In genomic region chrX:7337975-7338374, dm6 we compare ENCODE assay signal across 4 fruit fly cellular contexts.
TF ChIP-seq lines count a peak whose summit lies in the region.

No protein-coding gene starts in this region.

- no peak for TF ChIP-seq CTCF in whole organism, embryonic (GFP tag; optimal IDR thresholded peaks at IDR 0.05; lab: Kevin White, UChicago)

TF ChIP-seq in whole organism, adult, 20 proteins besides CTCF, POLR2A, EP300 and RAD21:
- peak; percentile 92 for TF ChIP-seq pad (GFP tag; optimal IDR thresholded peaks at IDR 0.05; lab: Kevin White, UChicago)
- no peak for TF ChIP-seq kay (GFP tag; lab: Kevin White, UChicago; ENCODE audit: borderline replicate concordance)
TF ChIP-seq in whole organism, adult: peak in this region for 1.

TF ChIP-seq in whole organism, embryonic, 481 proteins besides CTCF, POLR2A, EP300 and RAD21:
- TF ChIP-seq jigr1 (GFP tag; IDR thresholded peaks at IDR 0.05; lab: Robert Waterston, UW) = no peak
- no peak for TF ChIP-seq kay (GFP tag; optimal IDR thresholded peaks at IDR 0.05; lab: Kevin White, UChicago)
- no peak for TF ChIP-seq CG30431 (GFP tag; optimal IDR thresholded peaks at IDR 0.05; lab: Kevin White, UChicago)
- no peak for TF ChIP-seq Abd-B (GFP tag; optimal IDR thresholded peaks at IDR 0.05; lab: Kevin White, UChicago)
- peak; percentile 37 for TF ChIP-seq kni (GFP tag; optimal IDR thresholded peaks at IDR 0.05; lab: Kevin White, UChicago)
- TF ChIP-seq CG2199 (GFP tag; IDR thresholded peaks at IDR 0.05; lab: Robert Waterston, UW) = peak; percentile 69; the same call in 2 of the 3 replicates
- peak; percentile 63 for TF ChIP-seq cad (GFP tag; optimal IDR thresholded peaks at IDR 0.05; lab: Kevin White, UChicago)
- peak; percentile 98 for TF ChIP-seq CG6654 (GFP tag; optimal IDR thresholded peaks at IDR 0.05; lab: Kevin White, UChicago)
- TF ChIP-seq onecut (GFP tag; IDR thresholded peaks at IDR 0.05; lab: Robert Waterston, UW) = no peak
- TF ChIP-seq seq (GFP tag; IDR thresholded peaks at IDR 0.05; lab: Robert Waterston, UW) = 0 out of 2 replicates have a peak, but pooled peaks have one; percentile 0
- no peak for TF ChIP-seq Camta (GFP tag; optimal IDR thresholded peaks at IDR 0.05; lab: Kevin White, UChicago)
- TF ChIP-seq CG18599 (GFP tag; optimal IDR thresholded peaks at IDR 0.05; lab: Kevin White, UChicago) = no peak
- TF ChIP-seq sqz (GFP tag; optimal IDR thresholded peaks at IDR 0.05; lab: Kevin White, UChicago) = no peak
- peak; percentile 24 for TF ChIP-seq pros (GFP tag; optimal IDR thresholded peaks at IDR 0.05; lab: Kevin White, UChicago)
- peak; percentile 36 for TF ChIP-seq sens (GFP tag; lab: Kevin White, UChicago)
- TF ChIP-seq Vsx1 (GFP tag; optimal IDR thresholded peaks at IDR 0.05; lab: Kevin White, UChicago) = no peak
- no peak for TF ChIP-seq CG11560 (tag; IDR thresholded peaks at IDR 0.05; lab: Robert Waterston, UW)
- TF ChIP-seq CG6791 (GFP tag; IDR thresholded peaks at IDR 0.05; lab: Robert Waterston, UW; ENCODE audit: partially characterized antibody) = 0 out of 3 replicates have a peak, but pooled peaks have one; percentile 8
- no peak for TF ChIP-seq sob (GFP tag; IDR thresholded peaks at IDR 0.05; lab: Robert Waterston, UW)
- no peak for TF ChIP-seq CG10959 (GFP tag; IDR thresholded peaks at IDR 0.05; lab: Robert Waterston, UW)
- TF ChIP-seq CG15073 (GFP tag; optimal IDR thresholded peaks at IDR 0.05; lab: Kevin White, UChicago) = no peak
- TF ChIP-seq crol (GFP tag; IDR thresholded peaks at IDR 0.05; lab: Robert Waterston, UW) = peak; percentile 84
- TF ChIP-seq danr (GFP tag; IDR thresholded peaks at IDR 0.05; lab: Robert Waterston, UW) = no peak
- no peak for TF ChIP-seq slbo (GFP tag; IDR thresholded peaks at IDR 0.05; lab: Robert Waterston, UW)
- TF ChIP-seq amos (GFP tag; IDR thresholded peaks at IDR 0.05; lab: Robert Waterston, UW; ENCODE audit: partially characterized antibody) = no peak
- TF ChIP-seq croc (GFP tag; conservative IDR thresholded peaks at IDR 0.05; lab: Robert Waterston, UW) = no peak
- no peak for TF ChIP-seq Lim3 (GFP tag; IDR thresholded peaks at IDR 0.05; lab: Robert Waterston, UW)
- peak; percentile 35 for TF ChIP-seq CG12769 (tag; optimal IDR thresholded peaks at IDR 0.05; lab: Kevin White, UChicago)

TF ChIP-seq in whole organism, prepupa, 60 proteins besides CTCF, POLR2A, EP300 and RAD21:
- TF ChIP-seq CG10669 (GFP tag; optimal IDR thresholded peaks at IDR 0.05; lab: Kevin White, UChicago) (peak; percentile 26), CG6163 (GFP tag; IDR thresholded peaks at IDR 0.05; lab: Robert Waterston, UW) (0 out of 3 replicates have a peak, but pooled peaks have one; percentile 41), Hr39 (GFP tag; optimal IDR thresholded peaks at IDR 0.05; lab: Kevin White, UChicago) (no peak)
TF ChIP-seq in whole organism, prepupa: peak in this region for 2.

TF ChIP-seq in whole organism, wandering third instar larva, 38 proteins besides CTCF, POLR2A, EP300 and RAD21:
- TF ChIP-seq psq (GFP tag; optimal IDR thresholded peaks at IDR 0.05; lab: Kevin White, UChicago) (peak; percentile 2), Myc (optimal IDR thresholded peaks at IDR 0.05; lab: Kevin White, UChicago) (no peak)
